Fruit fly (Drosophila melanogaster) ovary, adult (tissue): ENCODE results near the gene Apoltp.
A peak's percentile ranks its signal among the peaks of the same experiment; 100 is the strongest.

Source experiments
- CG17801 ChIP-seq: fragments of 200-800 bp; optimal IDR thresholded peaks from 2 replicates; lab custom pipeline; 2019; ENCODE audit warnings: missing biosample characterization, mild to moderate bottlenecking, missing genetic modification characterization, moderate library complexity; ENCODE audit not compliant: partially characterized antibody

Gene Apoltp

DNA sequence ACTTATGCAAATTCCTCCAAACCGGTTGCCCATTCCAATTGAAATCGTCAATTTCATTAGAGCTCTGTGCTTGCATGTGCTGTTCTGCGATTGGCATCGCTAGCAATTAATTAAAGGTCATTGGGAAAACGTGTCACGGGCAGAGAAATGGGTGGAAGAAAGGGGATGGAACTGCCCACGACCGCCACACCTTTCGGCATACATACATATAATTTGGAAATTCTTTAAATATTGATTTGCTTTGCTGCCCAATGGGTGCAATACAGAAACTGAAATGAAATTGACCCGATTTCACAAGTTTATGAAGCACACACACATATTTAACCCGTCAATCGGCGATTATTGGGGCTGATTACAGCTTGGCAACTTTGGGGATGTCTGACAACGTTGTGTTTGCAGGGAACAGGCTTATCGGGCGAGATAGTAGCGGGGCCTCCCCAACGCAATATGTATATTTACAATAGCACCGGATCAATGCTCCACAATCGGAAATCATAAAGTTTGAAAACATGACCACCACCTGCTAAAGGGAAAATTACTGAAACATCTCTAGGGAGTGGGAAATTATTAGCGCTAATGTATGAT lies 19.2 kb upstream of the Apoltp start:
- TF ChIP-seq CG17801 (GFP tag; lab: Kevin White, UChicago), result no peak

- TF ChIP-seq CG17801 (GFP tag; lab: Kevin White, UChicago), result no peak
Measured at dm6 chr2L:9615561-9615960, 18.4 kb upstream of the Apoltp start.

DNA sequence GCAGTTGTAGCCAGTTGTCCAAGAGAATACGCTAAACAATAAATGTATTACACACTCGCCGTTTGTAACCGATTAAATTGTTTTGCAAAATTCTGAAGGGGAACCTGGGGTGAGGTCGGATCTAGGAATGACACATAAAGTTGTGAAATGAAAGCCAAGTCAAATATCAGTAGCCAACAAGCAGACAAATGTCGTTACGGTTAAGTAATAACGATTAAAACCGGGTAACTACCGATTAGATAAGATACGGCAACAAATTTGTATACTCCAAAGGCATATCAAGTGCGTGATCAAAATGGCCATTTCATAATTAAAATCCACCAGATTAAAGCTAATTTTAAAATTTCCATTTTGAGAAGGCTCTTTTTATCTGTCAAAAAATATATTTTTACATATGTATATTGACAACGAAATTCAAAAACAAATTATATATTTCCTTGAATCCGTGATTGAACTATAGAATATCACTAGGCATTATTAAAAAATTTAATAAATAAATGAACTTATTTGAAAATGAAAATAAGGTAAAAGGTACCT lies 17.9 kb upstream of the Apoltp start, which contains the start of gene GlcAT-S:
TSS of gene GlcAT-S (plus strand) at position 487 of the 537 bp plus-strand sequence.
- no peak for TF ChIP-seq CG17801 (GFP tag; lab: Kevin White, UChicago)

dm6 chr2L:9616654-9617053 lies 17.3 kb upstream of the Apoltp start:
- peak; percentile 7 for TF ChIP-seq CG17801 (GFP tag; lab: Kevin White, UChicago)

DNA sequence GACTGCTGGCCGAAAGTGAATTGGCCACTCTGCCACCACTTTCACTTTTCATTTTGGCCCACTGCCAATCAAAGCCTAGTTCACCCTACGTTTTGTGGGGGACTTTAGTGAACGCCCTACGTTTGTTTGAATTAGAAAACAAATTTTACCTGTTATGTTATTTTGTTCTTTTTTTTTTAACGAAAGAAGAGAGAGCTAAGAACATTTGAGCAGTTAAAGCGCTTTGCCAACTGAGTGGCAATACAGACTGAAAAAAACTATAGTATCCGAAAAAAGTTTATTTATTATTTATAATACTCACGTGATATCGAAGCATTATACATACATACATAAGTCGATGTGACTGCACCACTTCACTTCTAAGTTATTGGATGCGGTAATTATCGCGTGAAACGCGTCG lies 16.1 kb upstream of the Apoltp start:
- peak; percentile 29 for TF ChIP-seq CG17801 (GFP tag; lab: Kevin White, UChicago)

- no peak for TF ChIP-seq CG17801 (GFP tag; lab: Kevin White, UChicago)
Measured at dm6 chr2L:9618871-9619270, 15.1 kb upstream of the Apoltp start.

- no peak for TF ChIP-seq CG17801 (GFP tag; lab: Kevin White, UChicago)
Measured at dm6 chr2L:9619925-9620324, 14.1 kb upstream of the Apoltp start.

DNA sequence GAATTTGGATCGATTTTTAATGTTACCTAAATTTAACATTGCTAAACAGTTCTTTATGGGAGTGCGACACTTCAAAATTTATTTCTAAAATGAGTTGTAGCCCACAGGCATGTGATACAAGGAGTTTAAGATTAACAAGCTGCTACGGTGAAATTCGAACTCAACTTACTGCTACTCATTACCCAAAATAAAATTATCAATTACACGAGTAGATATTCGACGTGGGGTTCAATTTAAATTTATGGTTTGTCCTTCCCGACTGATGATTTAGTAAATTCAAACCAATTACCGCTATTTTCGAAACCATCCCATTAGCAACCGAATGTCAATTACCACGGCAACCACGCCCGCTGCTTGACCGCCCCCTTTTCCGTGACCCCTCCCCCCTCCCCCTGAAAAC lies 8.8 kb upstream of the Apoltp start, which contains the start of gene CG31882:
TSS of gene CG31882 (minus strand) at position 101 of the 400 bp plus-strand sequence.
- no peak for TF ChIP-seq CG17801 (GFP tag; lab: Kevin White, UChicago)

dm6 chr2L:9633098-9633497 lies 881 bp upstream of the Apoltp start:
- TF ChIP-seq CG17801 (GFP tag; lab: Kevin White, UChicago), result no peak

DNA sequence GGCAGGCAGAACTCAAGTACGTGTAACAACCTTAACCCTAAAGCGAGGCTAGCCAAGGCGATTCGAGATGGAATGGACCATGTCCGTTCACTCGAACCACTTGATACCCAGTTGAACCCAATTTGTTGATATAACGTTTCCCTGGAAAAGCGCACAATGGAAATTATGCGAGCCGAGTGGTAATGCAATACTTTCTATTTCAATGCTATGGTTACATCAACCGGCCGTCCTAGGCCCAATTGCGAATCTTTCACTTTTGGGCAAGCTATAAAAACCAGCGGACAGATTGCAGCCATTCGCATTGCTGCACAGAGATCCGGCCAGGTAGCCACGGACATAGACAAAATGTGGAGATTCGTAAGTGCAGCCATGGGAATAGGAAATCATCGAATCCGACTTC lies 22.3 kb downstream of the Apoltp start, which contains the start of gene CG33299:
TSS of gene CG33299 (plus strand) at position 301 of the 400 bp plus-strand sequence.
- no peak for TF ChIP-seq CG17801 (GFP tag; lab: Kevin White, UChicago)

dm6 chr2L:9657269-9658191 lies 23.6 kb downstream of the Apoltp start:
- no peak for TF ChIP-seq CG17801 (GFP tag; lab: Kevin White, UChicago)

dm6 chr2L:9660516-9660920 lies 26.5 kb downstream of the Apoltp start:
- TF ChIP-seq CG17801 (GFP tag; lab: Kevin White, UChicago), result no peak

DNA sequence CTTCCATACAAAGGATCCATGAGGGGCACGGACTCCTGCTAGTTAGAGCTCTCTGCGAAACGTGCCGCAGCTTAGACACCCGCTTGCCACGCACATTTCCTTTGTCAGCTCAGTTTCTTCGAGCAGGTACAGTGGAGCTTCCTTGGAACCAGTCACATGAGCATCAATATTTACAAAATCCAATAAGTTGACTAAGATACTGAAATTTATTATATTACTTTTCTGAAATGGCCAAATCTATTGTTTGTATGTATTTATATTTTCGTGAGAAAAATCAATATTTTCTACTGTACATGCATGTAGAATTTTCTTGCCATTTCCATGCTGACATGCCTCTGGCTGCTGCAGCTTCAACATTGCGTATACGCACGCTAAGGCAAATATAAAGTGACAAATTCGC lies 29.0 kb downstream of the Apoltp start:
- TF ChIP-seq CG17801 (GFP tag; lab: Kevin White, UChicago), result no peak

DNA sequence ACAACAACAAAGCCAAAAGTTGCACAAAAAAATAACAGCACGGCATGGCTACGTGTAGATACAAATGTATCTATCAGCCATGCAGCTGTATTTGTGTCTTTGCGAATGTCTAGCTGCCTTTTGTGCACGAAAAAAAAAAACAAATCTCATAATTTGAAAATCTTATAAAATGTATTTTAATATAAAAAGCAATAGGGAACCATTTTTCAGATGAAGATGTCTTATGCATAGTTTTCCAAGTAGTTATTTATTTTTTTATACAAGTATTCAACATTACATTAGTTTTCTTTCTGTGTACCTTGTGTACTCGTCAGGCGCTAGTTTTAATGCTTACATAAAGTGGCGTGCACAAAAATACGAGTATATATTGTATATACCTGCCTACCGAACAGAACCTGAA lies 35.4 kb downstream of the Apoltp start:
- no peak for TF ChIP-seq CG17801 (GFP tag; lab: Kevin White, UChicago)

- TF ChIP-seq CG17801 (GFP tag; lab: Kevin White, UChicago), result no peak
Measured at dm6 chr2L:9670909-9671422, 37.0 kb downstream of the Apoltp start.
